Fruit fly (Drosophila melanogaster): ENCODE results near the gene CG45065.

dm6 chrX:14905499-14906044, 23.2 kb upstream of the CG45065 start, which contains the start of gene CG9512:
- TF ChIP-seq CG17806 (tag; optimal IDR thresholded peaks at IDR 0.05) (no peak), gl (tag; optimal IDR thresholded peaks at IDR 0.05) (no peak), Pif1B (GFP tag; optimal IDR thresholded peaks at IDR 0.05) (no peak), EcR (GFP tag; optimal IDR thresholded peaks at IDR 0.05) (no peak), CG4496 (GFP tag; IDR thresholded peaks at IDR 0.05) (no peak), Snoo (tag; optimal IDR thresholded peaks at IDR 0.05) (no peak), Ets98B (GFP tag; IDR thresholded peaks at IDR 0.05) (no peak), CG32121 (GFP tag; IDR thresholded peaks at IDR 0.05) (no peak), Pif1A (GFP tag; optimal IDR thresholded peaks at IDR 0.05) (no peak), fd96Ca (GFP tag; IDR thresholded peaks at IDR 0.05) (no peak), CG9948 (tag; optimal IDR thresholded peaks at IDR 0.05) (no peak), rn (GFP tag; IDR thresholded peaks at IDR 0.05) (no peak), CG12605 (GFP tag; IDR thresholded peaks at IDR 0.05) (no peak)

Data from whole organism, pupa.